Worm (Caenorhabditis elegans) whole organism, L2 larva: ENCODE results near the gene twk-4.
A peak's percentile ranks its signal among the peaks of the same experiment; 100 is the strongest.

Source experiments
- F13H6.1 ChIP-seq: sonication (generic microtip); optimal IDR thresholded peaks from 2 replicates; lab custom pipeline; 2016; ENCODE audit warnings: missing genetic modification characterization, missing compliant biosample characterization
- R02D3.7 ChIP-seq: fragments of 150-350 bp; optimal IDR thresholded peaks from 2 replicates; lab custom pipeline; 2014; ENCODE audit warnings: missing biosample characterization, missing genetic modification characterization
- aly-2 ChIP-seq: fragments of 150-350 bp; optimal IDR thresholded peaks from 2 replicates; lab custom pipeline; 2014; ENCODE audit warnings: missing biosample characterization, missing genetic modification characterization
- blmp-1 ChIP-seq: sonication (generic microtip); optimal IDR thresholded peaks from 2 replicates; lab custom pipeline; 2017; ENCODE audit warnings: missing genetic modification characterization, mild to moderate bottlenecking, missing compliant biosample characterization, antibody characterized with exemption, moderate library complexity; ENCODE audit not compliant: insufficient read depth
- dmd-4 ChIP-seq: sonication (generic microtip); optimal IDR thresholded peaks from 2 replicates; lab custom pipeline; 2017; ENCODE audit warnings: missing biosample characterization, missing genetic modification characterization
- egl-27 ChIP-seq: sonication (generic microtip); optimal IDR thresholded peaks from 3 replicates; lab custom pipeline; 2017; ENCODE audit warnings: missing biosample characterization, missing genetic modification reagents, missing genetic modification characterization
- fos-1 ChIP-seq: fragments of 150-350 bp; optimal IDR thresholded peaks from 2 replicates; lab custom pipeline; 2014; ENCODE audit warnings: missing biosample characterization, missing genetic modification characterization
- lin-11 ChIP-seq: fragments of 150-350 bp; sonication (generic microtip); optimal IDR thresholded peaks from 2 replicates; lab custom pipeline; 2014; ENCODE audit warnings: missing biosample characterization, missing genetic modification characterization, inconsistent platforms, mixed read lengths
- lin-39 ChIP-seq: fragments of 150-350 bp; optimal IDR thresholded peaks from 2 replicates; lab custom pipeline; 2014; ENCODE audit warnings: missing biosample characterization, missing genetic modification reagents, missing genetic modification characterization
- lsy-2 ChIP-seq, 2 experiments: fragments of 150-350 bp in 1 of 2; sonication (generic microtip) in 1 of 2; optimal IDR thresholded peaks; 2 replicates each; lab custom pipeline; 2014 to 2017; ENCODE audit warnings: missing biosample characterization in 2 of 2, missing genetic modification characterization in 2 of 2
- nhr-12 ChIP-seq: fragments of 150-350 bp; optimal IDR thresholded peaks from 2 replicates; lab custom pipeline; 2014; ENCODE audit warnings: missing biosample characterization, missing genetic modification characterization
- nhr-129 ChIP-seq: fragments of 150-350 bp; optimal IDR thresholded peaks from 2 replicates; lab custom pipeline; 2014; ENCODE audit warnings: missing biosample characterization, missing genetic modification characterization
- nhr-21 ChIP-seq: fragments of 150-350 bp; optimal IDR thresholded peaks from 2 replicates; lab custom pipeline; 2014; ENCODE audit warnings: missing biosample characterization, missing genetic modification characterization
- nhr-6 ChIP-seq: fragments of 150-350 bp; optimal IDR thresholded peaks from 2 replicates; lab custom pipeline; 2014; ENCODE audit warnings: missing biosample characterization, missing genetic modification characterization
- sem-4 ChIP-seq: fragments of 150-350 bp; optimal IDR thresholded peaks from 2 replicates; lab custom pipeline; 2014; ENCODE audit warnings: missing biosample characterization, missing genetic modification reagents, missing genetic modification characterization
- skn-1 ChIP-seq: sonication (generic microtip); optimal IDR thresholded peaks from 2 replicates; lab custom pipeline; 2017; ENCODE audit warnings: missing biosample characterization, missing genetic modification characterization
- snpc-4 ChIP-seq: fragments of 150-350 bp; optimal IDR thresholded peaks from 2 replicates; lab custom pipeline; 2014; ENCODE audit warnings: missing biosample characterization, missing genetic modification characterization
- unc-39 ChIP-seq: fragments of 150-350 bp; optimal IDR thresholded peaks from 2 replicates; lab custom pipeline; 2014; ENCODE audit warnings: missing biosample characterization, missing genetic modification characterization
- unc-55 ChIP-seq: fragments of 150-350 bp; sonication (generic microtip); optimal IDR thresholded peaks from 3 replicates; lab custom pipeline; 2014; ENCODE audit warnings: missing biosample characterization, missing genetic modification reagents, missing genetic modification characterization
- ztf-4 ChIP-seq: fragments of 150-350 bp; optimal IDR thresholded peaks from 2 replicates; lab custom pipeline; 2014; ENCODE audit warnings: missing biosample characterization, missing genetic modification characterization

twk-4 gene

ce11 chrII:9137803-9138202 lies 56.3 kb downstream of the twk-4 start, which contains the start of gene C16D2.3:
Gene C16D2.3 (plus strand): TSS chrII:9138103.
- TF ChIP-seq dmd-4, result no peak
- no peak for TF ChIP-seq unc-39 (tag; lab: Kevin White, UChicago)
- no peak for TF ChIP-seq aly-2

DNA sequence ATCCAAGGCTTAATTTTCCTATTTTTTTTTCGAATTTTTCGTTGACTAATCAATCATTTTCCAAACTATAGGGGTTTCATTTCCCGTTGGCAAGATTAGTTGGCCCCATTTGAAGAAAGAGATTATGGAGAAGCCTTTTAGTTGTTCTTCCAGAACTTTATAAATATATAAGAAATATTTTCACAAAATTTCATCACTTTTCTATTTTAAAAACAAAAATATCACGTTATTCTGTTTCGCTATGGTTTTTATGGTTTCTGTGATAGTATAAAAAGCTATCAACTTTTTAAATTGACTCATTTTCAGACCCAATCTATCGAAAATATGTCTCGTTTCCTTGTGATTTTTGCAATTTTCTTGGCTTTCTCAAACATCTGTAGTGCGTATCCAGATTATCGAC lies 58.2 kb downstream of the twk-4 start, which contains the start of gene nlp-78:
TSS of gene nlp-78 (plus strand) at position 301 of the 400 bp plus-strand sequence.
- no peak for TF ChIP-seq skn-1
- TF ChIP-seq lin-11, result no peak
- TF ChIP-seq nhr-6, result no peak

DNA sequence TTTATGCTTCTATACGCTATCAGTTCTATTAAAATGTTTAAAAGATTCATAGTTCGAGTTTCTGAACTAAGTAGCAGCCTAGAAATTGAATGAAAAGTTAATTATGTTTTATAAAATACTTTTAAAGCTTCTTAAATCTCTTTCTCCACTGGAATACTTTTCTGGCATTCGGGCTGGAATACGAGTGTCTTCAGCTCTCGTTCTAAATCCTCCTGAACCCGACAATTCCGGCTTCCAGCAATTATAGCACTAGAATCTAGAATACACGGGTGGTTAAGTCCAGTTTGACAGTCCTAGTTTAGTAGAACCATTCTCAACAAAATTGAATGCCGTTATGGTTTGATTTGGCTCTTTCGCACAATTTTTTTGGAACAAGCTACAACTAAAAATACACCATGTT lies 61.8 kb downstream of the twk-4 start:
- TF ChIP-seq unc-55 (GFP tag; lab: Kevin White, UChicago) (no peak), lsy-2 (tag; optimal IDR thresholded peaks at IDR 0.05; lab: Kevin White, UChicago) (no peak), aly-2 (no peak), snpc-4 (no peak), dmd-4 (no peak), fos-1 (tag; lab: Kevin White, UChicago) (no peak)

ce11 chrII:9131363-9131762 lies 62.7 kb downstream of the twk-4 start, which contains the start of gene C16D2.1:
Gene C16D2.1 (plus strand): TSS chrII:9131663.
- no peak for TF ChIP-seq blmp-1 (tag; lab: Kevin White, UChicago)
- no peak for TF ChIP-seq snpc-4
- no peak for TF ChIP-seq sem-4 (tag; lab: Kevin White, UChicago)
- no peak for TF ChIP-seq lin-11
- TF ChIP-seq aly-2, result no peak
- no peak for TF ChIP-seq lin-39
- TF ChIP-seq nhr-12 (tag; lab: Kevin White, UChicago), result no peak
- TF ChIP-seq nhr-21 (tag; lab: Kevin White, UChicago), result no peak
- TF ChIP-seq F13H6.1 (tag; lab: Kevin White, UChicago), result no peak
- TF ChIP-seq ztf-4 (tag; lab: Kevin White, UChicago), result no peak
- TF ChIP-seq dmd-4, result no peak
- TF ChIP-seq R02D3.7, result no peak

- TF ChIP-seq nhr-129 (no peak), fos-1 (tag; lab: Kevin White, UChicago) (peak; percentile 27), skn-1 (no peak), egl-27 (tag; lab: Kevin White, UChicago) (no peak)
These were observed 63.8 kb downstream of the twk-4 start for ce11 chrII:9130339-9130738.
